Worm (Caenorhabditis elegans) whole organism, L4 larva: Measurements from ENCODE around the gene fbxa-211.

Source experiments
- aha-1 ChIP-seq: fragments of 150-350 bp; peaks from one replicate; lab custom pipeline; 2014; ENCODE audit warnings: missing biosample characterization, missing genetic modification characterization
- aly-2 ChIP-seq: sonication (generic microtip); optimal IDR thresholded peaks from 2 replicates; lab custom pipeline; 2018; ENCODE audit warnings: missing biosample characterization, missing genetic modification characterization
- lsy-2 ChIP-seq, 2 experiments: fragments of 150-350 bp in 1 of 2; sonication (generic microtip) in 1 of 2; optimal IDR thresholded peaks; 2 replicates each; lab custom pipeline; 2014 to 2017; ENCODE audit warnings: missing biosample characterization in 2 of 2, missing genetic modification characterization in 2 of 2
- mdl-1 ChIP-seq, 2 experiments: fragments of 150-350 bp in 1 of 2; sonication (generic microtip) in 1 of 2; optimal IDR thresholded peaks; 2 replicates each; lab custom pipeline; 2014 to 2017; ENCODE audit warnings: missing biosample characterization in 2 of 2, missing genetic modification characterization in 2 of 2

DNA sequence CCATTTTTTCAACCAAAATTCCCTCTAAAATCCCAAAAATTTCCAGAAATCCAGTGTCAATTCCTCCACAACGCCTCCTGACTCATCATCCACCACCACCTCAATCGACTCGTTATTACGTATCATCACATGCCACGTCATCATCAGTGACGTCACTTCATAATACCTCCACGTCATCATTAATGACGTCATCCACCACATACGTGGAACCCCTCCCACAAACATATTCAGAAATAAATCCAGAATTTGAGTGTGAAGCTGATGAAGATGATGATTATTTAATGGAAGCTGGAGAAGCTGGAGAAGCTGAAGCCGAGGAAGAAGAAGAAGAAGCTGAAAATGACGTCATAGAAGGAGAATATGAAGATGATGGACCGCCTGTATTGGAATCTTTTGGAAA is 33.4 kb upstream of the fbxa-211 start:
- no peak for TF ChIP-seq lsy-2 (tag; optimal IDR thresholded peaks at IDR 0.05; lab: Kevin White, UChicago)
- TF ChIP-seq mdl-1 (tag; optimal IDR thresholded peaks at IDR 0.05; lab: Kevin White, UChicago): no peak
- TF ChIP-seq aha-1 (tag; lab: Kevin White, UChicago): no peak
- no peak for TF ChIP-seq aly-2 (tag; lab: Kevin White, UChicago)
